Worm (Caenorhabditis elegans) whole organism, dauer: Measurements from ENCODE around the gene lin-33.

Experiments used
- unc-62 ChIP-seq: sonication (generic microtip); optimal IDR thresholded peaks from 2 replicates; lab custom pipeline; 2017; ENCODE audit warnings: missing biosample characterization, missing genetic modification reagents, missing genetic modification characterization

lin-33 gene

ce11 chrIV:5937106-5937505 lies 6.7 kb downstream of the lin-33 start:
- TF ChIP-seq unc-62, result no peak

ce11 chrIV:5939122-5939521 lies 8.7 kb downstream of the lin-33 start, which contains the start of gene mcu-1:
mcu-1 (minus strand) TSS chrIV:5939230.
- TF ChIP-seq unc-62, result no peak

ce11 chrIV:5939908-5940307 lies 9.5 kb downstream of the lin-33 start:
- no peak for TF ChIP-seq unc-62

ce11 chrIV:5940608-5941007 lies 10.2 kb downstream of the lin-33 start:
- TF ChIP-seq unc-62, result no peak

ce11 chrIV:5941236-5941976 lies 11.0 kb downstream of the lin-33 start, which contains the start of gene pfkb-1.2:
pfkb-1.2 (plus strand) TSS chrIV:5941926.
- TF ChIP-seq unc-62, result no peak

ce11 chrIV:5944172-5944571 lies 13.7 kb downstream of the lin-33 start:
- no peak for TF ChIP-seq unc-62

ce11 chrIV:5945455-5945854 lies 15.0 kb downstream of the lin-33 start:
- no peak for TF ChIP-seq unc-62

ce11 chrIV:5946602-5947444 lies 16.4 kb downstream of the lin-33 start, which contains the start of gene inx-7:
inx-7 (minus strand) TSS chrIV:5946638.
- no peak for TF ChIP-seq unc-62

ce11 chrIV:5947555-5948151 lies 17.2 kb downstream of the lin-33 start, which contains the start of gene rps-25:
rps-25 (minus strand) TSS chrIV:5947605.
- TF ChIP-seq unc-62, result no peak

- no peak for TF ChIP-seq unc-62
These were observed 18.3 kb downstream of the lin-33 start for ce11 chrIV:5948712-5949111.

ce11 chrIV:5949964-5950363 lies 19.5 kb downstream of the lin-33 start:
- no peak for TF ChIP-seq unc-62

- no peak for TF ChIP-seq unc-62
These were observed 22.5 kb downstream of the lin-33 start for ce11 chrIV:5952966-5953365.

- no peak for TF ChIP-seq unc-62
These were observed 24.3 kb downstream of the lin-33 start for ce11 chrIV:5954743-5955142.

- TF ChIP-seq unc-62, result no peak
These were observed 29.5 kb downstream of the lin-33 start for ce11 chrIV:5959951-5960350.

ce11 chrIV:5962219-5962945 lies 31.9 kb downstream of the lin-33 start, which contains the start of gene K02B2.6:
K02B2.6 (minus strand) TSS chrIV:5962269.
- TF ChIP-seq unc-62, result no peak

- TF ChIP-seq unc-62, result no peak
These were observed 33.8 kb downstream of the lin-33 start for ce11 chrIV:5964286-5964685.
